Fruit fly (Drosophila melanogaster) whole organism, wandering third instar larva: ENCODE results near the gene IscU.

Experiments used
- GATAd ChIP-seq: sonication (Bioruptor generic); optimal IDR thresholded peaks from 2 replicates; lab custom pipeline; 2016; ENCODE audit warnings: missing biosample characterization, missing genetic modification characterization
- Hr83 ChIP-seq: fragments of 200-300 bp; sonication (Bioruptor generic); optimal IDR thresholded peaks from 2 replicates; lab custom pipeline; 2016; ENCODE audit warnings: missing biosample characterization, mild to moderate bottlenecking, missing genetic modification characterization, moderate library complexity; ENCODE audit not compliant: poor library complexity, severe bottlenecking
- Jra ChIP-seq: sonication (Bioruptor generic); optimal IDR thresholded peaks from 2 replicates; lab custom pipeline; 2016; ENCODE audit warnings: missing biosample characterization, missing genetic modification characterization
- Mio ChIP-seq: sonication (Bioruptor generic); optimal IDR thresholded peaks from 2 replicates; lab custom pipeline; 2016; ENCODE audit warnings: missing biosample characterization, missing genetic modification characterization
- OdsH ChIP-seq: fragments of 200-800 bp; sonication (Bioruptor generic); optimal IDR thresholded peaks from 2 replicates; lab custom pipeline; 2016; ENCODE audit warnings: missing biosample characterization, mild to moderate bottlenecking, missing genetic modification characterization
- dsf ChIP-seq: sonication (Bioruptor generic); optimal IDR thresholded peaks from 2 replicates; lab custom pipeline; 2016; ENCODE audit warnings: missing biosample characterization, missing genetic modification characterization, borderline replicate concordance
- fru ChIP-seq: fragments of 200-800 bp; sonication (Bioruptor generic); optimal IDR thresholded peaks from 3 replicates; lab custom pipeline; 2016; ENCODE audit warnings: missing biosample characterization, mild to moderate bottlenecking, missing genetic modification characterization
- lola ChIP-seq: fragments of >200 bp; optimal IDR thresholded peaks from 2 replicates; lab custom pipeline; 2017; ENCODE audit warnings: missing biosample characterization, missing genetic modification characterization
- pan ChIP-seq: fragments of >200 bp; optimal IDR thresholded peaks from 2 replicates; lab custom pipeline; 2017
- psq ChIP-seq: fragments of 200-800 bp; sonication (Bioruptor generic); optimal IDR thresholded peaks from 3 replicates; lab custom pipeline; 2017; ENCODE audit warnings: missing biosample characterization, mild to moderate bottlenecking, missing genetic modification characterization, moderate library complexity
- sv ChIP-seq: fragments of 200-800 bp; sonication (Bioruptor generic); optimal IDR thresholded peaks from 3 replicates; lab custom pipeline; 2016; ENCODE audit warnings: missing biosample characterization, missing genetic modification characterization
- woc ChIP-seq: sonication (Bioruptor generic); optimal IDR thresholded peaks from 2 replicates; lab custom pipeline; 2016; ENCODE audit warnings: missing biosample characterization, mild to moderate bottlenecking, missing genetic modification characterization

dm6 chr3R:8821623-8822022 lies 2.4 kb downstream of the IscU start, which contains the start of gene CG8369:
- no peak for TF ChIP-seq Hr83 (GFP tag; lab: Kevin White, UChicago)
- TF ChIP-seq OdsH = no peak
- no peak for TF ChIP-seq GATAd
- TF ChIP-seq dsf (GFP tag; lab: Kevin White, UChicago) = no peak
- no peak for TF ChIP-seq sv
- TF ChIP-seq Mio (GFP tag; lab: Kevin White, UChicago) = no peak
- TF ChIP-seq fru (GFP tag; lab: Kevin White, UChicago) = no peak
- TF ChIP-seq psq (GFP tag; lab: Kevin White, UChicago) = no peak
- no peak for TF ChIP-seq woc (GFP tag; lab: Kevin White, UChicago)
- no peak for TF ChIP-seq lola (GFP tag; lab: Kevin White, UChicago)
- no peak for TF ChIP-seq Jra (GFP tag; lab: Kevin White, UChicago)
- TF ChIP-seq pan (lab: Kevin White, UChicago) = no peak
